Worm (Caenorhabditis elegans): ENCODE measurements around the gene F54D1.1.
A peak's percentile ranks its signal among the peaks of the same experiment; 100 is the strongest.

The F54D1.1 gene

DNA sequence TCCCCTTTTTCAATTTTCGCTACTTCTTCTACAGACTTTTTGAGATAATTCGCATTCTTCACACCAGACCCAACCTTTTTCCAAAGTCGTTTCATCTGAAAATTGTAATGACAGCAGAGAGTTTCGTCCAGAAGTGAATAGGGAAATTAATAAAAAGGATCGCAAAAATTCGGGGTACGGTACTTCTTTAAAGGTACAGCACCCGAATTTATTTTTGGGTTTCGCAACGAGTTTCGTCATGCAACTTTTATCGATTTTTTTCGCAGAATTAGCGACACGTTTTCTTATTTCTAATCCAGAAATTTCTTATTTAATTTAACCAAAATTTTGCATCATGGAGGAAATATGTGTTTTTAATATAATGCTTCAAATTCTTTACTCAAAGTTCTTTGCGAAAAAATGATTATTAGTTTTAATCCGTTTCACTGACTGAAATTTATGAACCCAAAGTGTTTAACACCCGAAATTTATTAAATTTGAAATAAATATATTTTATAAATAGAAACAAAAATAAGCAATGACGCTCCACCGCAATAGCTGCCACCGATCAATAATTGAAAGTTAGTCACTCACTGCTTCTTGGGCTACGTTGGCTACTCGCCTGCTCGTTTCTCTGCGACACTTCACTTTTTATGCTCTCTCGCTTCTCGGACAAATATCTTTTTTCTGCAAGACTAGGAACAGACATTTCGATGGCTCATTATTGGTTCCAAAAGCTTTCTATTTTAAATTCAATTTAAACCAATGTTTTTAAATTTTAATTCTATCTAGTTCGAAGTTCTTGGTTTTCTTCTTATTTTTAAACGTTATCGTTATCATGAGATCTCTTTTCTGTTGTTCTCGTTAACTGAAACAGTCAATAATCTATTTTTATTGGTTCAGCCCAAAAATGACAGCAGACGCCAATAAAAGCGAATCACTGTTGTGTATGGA is 36.8 kb downstream of the F54D1.1 start, which contains the start of the genes B0035.15 and dnj-1:
B0035.15 (minus strand) TSS at position 99 of the 933 bp plus-strand sequence.
dnj-1 (plus strand) TSS at position 883 of the 933 bp plus-strand sequence.
- no peak for TF ChIP-seq sea-1 (GFP tag; conservative IDR thresholded peaks at IDR 0.05)
- no peak for TF ChIP-seq ceh-36 (tag; optimal IDR thresholded peaks at IDR 0.05)
- TF ChIP-seq hnd-1 (tag; optimal IDR thresholded peaks at IDR 0.05) = no peak
- TF ChIP-seq aly-1 (tag; optimal IDR thresholded peaks at IDR 0.05) = no peak
- no peak for TF ChIP-seq flt-1 (GFP tag; IDR thresholded peaks at IDR 0.05)

DNA sequence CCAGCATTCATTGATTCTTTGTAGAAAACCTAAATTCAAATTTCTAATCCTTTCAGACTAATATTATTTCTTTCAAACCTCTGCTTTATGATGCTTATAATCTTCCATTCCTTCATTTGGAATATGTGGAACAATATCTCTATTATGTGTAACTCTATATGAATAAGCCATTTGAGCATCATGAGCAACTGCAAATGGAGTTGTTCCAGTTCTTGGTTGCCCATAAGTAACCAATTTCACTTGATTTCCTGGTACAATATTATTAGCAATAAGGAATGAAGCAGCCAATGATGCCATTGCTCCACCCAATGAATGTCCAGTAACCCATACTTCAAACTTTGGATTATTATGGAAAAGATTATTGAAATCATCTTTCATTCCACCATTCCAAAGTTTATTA is 43.3 kb downstream of the F54D1.1 start:
- TF ChIP-seq tra-4 (tag; optimal IDR thresholded peaks at IDR 0.05) (no peak), hmbx-1 (tag; optimal IDR thresholded peaks at IDR 0.05) (no peak), scrt-1 (GFP tag; IDR thresholded peaks at IDR 0.05) (no peak), flt-1 (GFP tag; IDR thresholded peaks at IDR 0.05) (no peak), ets-7 (tag; optimal IDR thresholded peaks at IDR 0.05) (no peak), pes-1 (GFP tag; IDR thresholded peaks at IDR 0.05) (no peak), hmg-4 (GFP tag; optimal IDR thresholded peaks at IDR 0.05) (no peak), B0310.2 (tag; optimal IDR thresholded peaks at IDR 0.05) (no peak), ceh-13 (GFP tag; optimal IDR thresholded peaks at IDR 0.05) (no peak), aly-1 (tag; optimal IDR thresholded peaks at IDR 0.05) (no peak), tbx-37 (GFP tag; conservative IDR thresholded peaks at IDR 0.05) (no peak), sea-1 (GFP tag; conservative IDR thresholded peaks at IDR 0.05) (no peak)

DNA sequence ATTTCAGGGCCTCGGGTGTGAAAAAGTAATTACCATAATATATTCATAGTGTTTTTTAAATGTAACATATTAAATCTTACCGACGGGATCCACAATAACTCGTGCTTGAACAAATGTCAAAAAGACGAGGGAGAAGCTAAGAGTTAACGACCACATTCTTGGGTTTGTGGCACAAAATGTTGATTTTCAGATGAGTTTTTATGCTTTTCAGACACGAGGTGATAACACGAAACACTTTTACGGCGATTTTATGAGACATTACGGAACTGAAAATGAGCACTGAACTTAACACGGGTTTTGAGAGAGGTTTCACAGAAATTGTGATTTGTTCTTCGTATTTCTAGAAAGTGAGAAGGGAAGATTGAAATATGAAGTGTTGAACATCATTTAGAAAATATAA is 44.9 kb downstream of the F54D1.1 start, which contains the start of gene B0035.13:
B0035.13 (minus strand) TSS at position 173 of the 400 bp plus-strand sequence.
- TF ChIP-seq hmbx-1 (tag; optimal IDR thresholded peaks at IDR 0.05) (no peak), hnd-1 (tag; optimal IDR thresholded peaks at IDR 0.05) (no peak), aly-1 (tag; optimal IDR thresholded peaks at IDR 0.05) (no peak), scrt-1 (GFP tag; IDR thresholded peaks at IDR 0.05) (no peak), sea-1 (GFP tag; conservative IDR thresholded peaks at IDR 0.05) (no peak), tra-4 (tag; optimal IDR thresholded peaks at IDR 0.05) (no peak), ceh-13 (GFP tag; optimal IDR thresholded peaks at IDR 0.05) (no peak), F13C5.2 (tag; optimal IDR thresholded peaks at IDR 0.05) (no peak), B0310.2 (tag; optimal IDR thresholded peaks at IDR 0.05) (no peak), ets-7 (tag; optimal IDR thresholded peaks at IDR 0.05) (no peak), flt-1 (GFP tag; IDR thresholded peaks at IDR 0.05) (no peak)

- no peak for TF ChIP-seq tbx-11 (GFP tag; IDR thresholded peaks at IDR 0.05)
- no peak for TF ChIP-seq F13C5.2 (tag; optimal IDR thresholded peaks at IDR 0.05)
- TF ChIP-seq sea-1 (GFP tag; conservative IDR thresholded peaks at IDR 0.05) = no peak
- TF ChIP-seq pes-1 (GFP tag; IDR thresholded peaks at IDR 0.05) = no peak
- TF ChIP-seq B0310.2 (tag; optimal IDR thresholded peaks at IDR 0.05) = no peak
- TF ChIP-seq scrt-1 (GFP tag; IDR thresholded peaks at IDR 0.05) = no peak
- TF ChIP-seq ceh-13 (GFP tag; optimal IDR thresholded peaks at IDR 0.05) = no peak
- TF ChIP-seq hmg-4 (GFP tag; optimal IDR thresholded peaks at IDR 0.05) = no peak
- no peak for TF ChIP-seq aly-1 (tag; optimal IDR thresholded peaks at IDR 0.05)
- TF ChIP-seq flt-1 (GFP tag; IDR thresholded peaks at IDR 0.05) = no peak
- no peak for TF ChIP-seq ets-7 (tag; optimal IDR thresholded peaks at IDR 0.05)
- TF ChIP-seq ceh-36 (tag; optimal IDR thresholded peaks at IDR 0.05) = no peak
- TF ChIP-seq hnd-1 (tag; optimal IDR thresholded peaks at IDR 0.05) = no peak
- TF ChIP-seq ama-1 (optimal IDR thresholded peaks at IDR 0.05) = no peak
- TF ChIP-seq hmbx-1 (tag; optimal IDR thresholded peaks at IDR 0.05) = no peak
- TF ChIP-seq tbx-37 (GFP tag; conservative IDR thresholded peaks at IDR 0.05) = no peak
- TF ChIP-seq tra-4 (tag; optimal IDR thresholded peaks at IDR 0.05) = no peak
Observed at ce11 chrIV:11307770-11308169, 46.1 kb downstream of the F54D1.1 start.

ce11 chrIV:11310624-11311023 is 49.0 kb downstream of the F54D1.1 start, which contains the start of gene znf-207:
TSS of gene znf-207 (plus strand) at chrIV:11310972.
- TF ChIP-seq B0310.2 (tag; optimal IDR thresholded peaks at IDR 0.05) = no peak
- peak; percentile 73 for TF ChIP-seq pes-1 (GFP tag; IDR thresholded peaks at IDR 0.05)
- TF ChIP-seq F13C5.2 (tag; optimal IDR thresholded peaks at IDR 0.05) = peak; percentile 75
- TF ChIP-seq hnd-1 (tag; optimal IDR thresholded peaks at IDR 0.05) = peak; percentile 20
- no peak for TF ChIP-seq scrt-1 (GFP tag; IDR thresholded peaks at IDR 0.05)
- TF ChIP-seq aly-1 (tag; optimal IDR thresholded peaks at IDR 0.05) = peak; percentile 57
- peak; percentile 61; the same call in 1 of the 2 replicates for TF ChIP-seq flt-1 (GFP tag; IDR thresholded peaks at IDR 0.05)
- TF ChIP-seq ets-7 (tag; optimal IDR thresholded peaks at IDR 0.05) = no peak
- TF ChIP-seq ama-1 (optimal IDR thresholded peaks at IDR 0.05) = no peak
- no peak for TF ChIP-seq tra-4 (tag; optimal IDR thresholded peaks at IDR 0.05)
- no peak for TF ChIP-seq hmg-4 (GFP tag; optimal IDR thresholded peaks at IDR 0.05)
- TF ChIP-seq tbx-37 (GFP tag; conservative IDR thresholded peaks at IDR 0.05) = 0 out of 2 replicates have a peak, but pooled peaks have one; percentile 37
- TF ChIP-seq tbx-11 (GFP tag; IDR thresholded peaks at IDR 0.05) = 0 out of 2 replicates have a peak, but pooled peaks have one; percentile 26
- peak; percentile 9 for TF ChIP-seq hmbx-1 (tag; optimal IDR thresholded peaks at IDR 0.05)
- no peak for TF ChIP-seq ceh-36 (tag; optimal IDR thresholded peaks at IDR 0.05)
- 0 out of 2 replicates have a peak, but pooled peaks have one; percentile 51 for TF ChIP-seq sea-1 (GFP tag; conservative IDR thresholded peaks at IDR 0.05)
- TF ChIP-seq ceh-13 (GFP tag; optimal IDR thresholded peaks at IDR 0.05) = peak; percentile 24

- no peak for TF ChIP-seq tra-4 (tag; optimal IDR thresholded peaks at IDR 0.05)
- TF ChIP-seq F13C5.2 (tag; optimal IDR thresholded peaks at IDR 0.05) = no peak
- no peak for TF ChIP-seq ceh-36 (tag; optimal IDR thresholded peaks at IDR 0.05)
- TF ChIP-seq tbx-11 (GFP tag; IDR thresholded peaks at IDR 0.05) = no peak
- no peak for TF ChIP-seq ceh-13 (GFP tag; optimal IDR thresholded peaks at IDR 0.05)
- TF ChIP-seq tbx-37 (GFP tag; conservative IDR thresholded peaks at IDR 0.05) = no peak
- TF ChIP-seq hmbx-1 (tag; optimal IDR thresholded peaks at IDR 0.05) = no peak
- TF ChIP-seq flt-1 (GFP tag; IDR thresholded peaks at IDR 0.05) = no peak
- no peak for TF ChIP-seq sea-1 (GFP tag; conservative IDR thresholded peaks at IDR 0.05)
- no peak for TF ChIP-seq ets-7 (tag; optimal IDR thresholded peaks at IDR 0.05)
Observed at ce11 chrIV:11311484-11311883, 49.8 kb downstream of the F54D1.1 start.

All from whole organism, early embryonic.